Fruit fly (Drosophila melanogaster): ENCODE data around the gene Trm7-34.

The Trm7-34 gene

dm6 chr3R:21090230-21091021, 43.3 kb downstream of the Trm7-34 start:
- no peak for TF ChIP-seq CrebA (GFP tag; optimal IDR thresholded peaks at IDR 0.05; ENCODE audit: borderline replicate concordance)
- no peak for TF ChIP-seq Hr83 (GFP tag; optimal IDR thresholded peaks at IDR 0.05; ENCODE audit: poor library complexity, severe bottlenecking)
- TF ChIP-seq br (GFP tag; optimal IDR thresholded peaks at IDR 0.05) = no peak
- TF ChIP-seq dsf (GFP tag; optimal IDR thresholded peaks at IDR 0.05; ENCODE audit: borderline replicate concordance) = no peak
- no peak for TF ChIP-seq Sp1 (GFP tag; optimal IDR thresholded peaks at IDR 0.05)
- TF ChIP-seq Hr78 (GFP tag; optimal IDR thresholded peaks at IDR 0.05) = no peak
- TF ChIP-seq sage (GFP tag; optimal IDR thresholded peaks at IDR 0.05) = no peak
- TF ChIP-seq Dfd (GFP tag; optimal IDR thresholded peaks at IDR 0.05) = no peak
- TF ChIP-seq tai (GFP tag; optimal IDR thresholded peaks at IDR 0.05) = no peak
- no peak for TF ChIP-seq CG32264 (GFP tag; optimal IDR thresholded peaks at IDR 0.05)
- TF ChIP-seq CG9705 (GFP tag; optimal IDR thresholded peaks at IDR 0.05) = no peak
- TF ChIP-seq Mio (GFP tag; optimal IDR thresholded peaks at IDR 0.05) = no peak
- no peak for TF ChIP-seq rgr (GFP tag; optimal IDR thresholded peaks at IDR 0.05)
- TF ChIP-seq Vsx2 (GFP tag; optimal IDR thresholded peaks at IDR 0.05; ENCODE audit: partially characterized antibody) = no peak
- TF ChIP-seq jim (GFP tag; optimal IDR thresholded peaks at IDR 0.05) = no peak
- TF ChIP-seq Abd-B (GFP tag; optimal IDR thresholded peaks at IDR 0.05) = no peak
- no peak for TF ChIP-seq brk (GFP tag; optimal IDR thresholded peaks at IDR 0.05)

- TF ChIP-seq psq (GFP tag; optimal IDR thresholded peaks at IDR 0.05) (no peak), CG9705 (GFP tag; optimal IDR thresholded peaks at IDR 0.05) (no peak), Dfd (GFP tag; optimal IDR thresholded peaks at IDR 0.05) (no peak), Hr83 (GFP tag; optimal IDR thresholded peaks at IDR 0.05; ENCODE audit: poor library complexity, severe bottlenecking) (peak; percentile 22), brk (GFP tag; optimal IDR thresholded peaks at IDR 0.05) (no peak), foxo (GFP tag; optimal IDR thresholded peaks at IDR 0.05) (no peak), fru (GFP tag; optimal IDR thresholded peaks at IDR 0.05) (peak; percentile 38), Rel (GFP tag; optimal IDR thresholded peaks at IDR 0.05) (no peak), Rel (tag; optimal IDR thresholded peaks at IDR 0.05) (no peak), Vsx2 (GFP tag; optimal IDR thresholded peaks at IDR 0.05; ENCODE audit: partially characterized antibody) (no peak), CrebA (GFP tag; optimal IDR thresholded peaks at IDR 0.05; ENCODE audit: borderline replicate concordance) (no peak)
Measured at dm6 chr3R:21089416-21089815, 44.3 kb downstream of the Trm7-34 start.

- no peak for TF ChIP-seq Hr78 (GFP tag; optimal IDR thresholded peaks at IDR 0.05)
Measured at dm6 chr3R:21084979-21085378, 48.7 kb downstream of the Trm7-34 start.
